Fruit fly (Drosophila melanogaster): ENCODE data around the gene CG31875.

CG31875 gene

DNA sequence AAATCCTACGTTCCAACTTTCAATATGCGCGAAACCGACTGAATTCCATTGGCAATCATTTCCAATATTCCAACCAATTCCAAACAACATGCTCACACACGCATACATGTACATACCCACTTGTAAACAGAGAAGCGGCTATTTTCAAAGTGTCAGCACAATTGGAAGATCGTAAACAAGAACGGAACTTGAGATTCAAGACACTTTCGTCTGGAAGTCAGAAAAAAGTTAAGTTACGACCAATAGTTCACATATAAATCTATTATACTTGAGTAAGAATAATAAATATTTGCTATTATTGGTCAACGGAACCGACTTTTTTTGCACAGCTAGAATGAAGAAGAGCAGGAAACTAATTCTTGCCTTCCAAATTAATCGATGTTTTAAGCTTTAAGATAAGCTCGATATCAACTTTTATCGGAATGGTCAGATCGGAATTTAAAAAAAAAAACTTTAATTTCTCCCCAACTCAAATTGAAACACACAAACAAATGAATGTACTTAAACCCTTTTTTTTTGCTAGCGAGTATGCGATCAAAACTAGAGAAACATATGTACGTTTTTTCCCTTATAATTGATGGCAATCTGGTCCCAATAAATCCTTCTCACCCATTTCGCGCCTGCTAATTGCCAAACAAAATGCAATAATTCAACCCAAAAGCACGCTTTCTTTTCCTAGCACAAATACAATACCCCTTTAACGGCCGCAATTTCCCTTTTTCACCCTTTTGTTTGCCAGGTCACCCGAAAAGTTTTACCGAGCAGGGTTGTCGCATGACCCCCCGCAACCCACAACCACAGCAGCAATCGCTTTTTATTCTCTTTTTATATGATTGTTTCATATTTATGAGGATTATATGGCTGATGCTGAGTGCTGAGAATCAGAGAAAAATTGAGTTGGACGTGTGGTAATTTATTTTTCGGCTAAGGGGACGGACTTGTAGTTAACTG lies at the start of gene CG31875, which contains the start of gene SoYb:
Gene CG31875 (minus strand): TSS at position 329 of the 951 bp plus-strand sequence.
Gene SoYb (minus strand): TSS at position 329 of the 951 bp plus-strand sequence.
- TF ChIP-seq CG12605 (GFP tag; IDR thresholded peaks at IDR 0.05) (no peak), D1 (tag; optimal IDR thresholded peaks at IDR 0.05) (no peak), EcR (GFP tag; optimal IDR thresholded peaks at IDR 0.05) (no peak)

- no peak for TF ChIP-seq Ets98B (GFP tag; IDR thresholded peaks at IDR 0.05)
- TF ChIP-seq CG8159 (tag; optimal IDR thresholded peaks at IDR 0.05), result no peak
- no peak for TF ChIP-seq Snoo (tag; optimal IDR thresholded peaks at IDR 0.05)
- no peak for TF ChIP-seq CG4496 (GFP tag; IDR thresholded peaks at IDR 0.05)
- TF ChIP-seq CG8301 (tag; optimal IDR thresholded peaks at IDR 0.05), result no peak
- TF ChIP-seq CG14655 (GFP tag; optimal IDR thresholded peaks at IDR 0.05), result no peak
- TF ChIP-seq Pif1A (GFP tag; optimal IDR thresholded peaks at IDR 0.05), result no peak
- no peak for TF ChIP-seq fd96Ca (GFP tag; IDR thresholded peaks at IDR 0.05)
- TF ChIP-seq rn (GFP tag; IDR thresholded peaks at IDR 0.05), result no peak
These were observed 46.7 kb upstream of the CG31875 start, which contains the start of gene CG33301 for dm6 chr2L:10049280-10049679. CG33301 (plus strand) TSS chr2L:10049580.

DNA sequence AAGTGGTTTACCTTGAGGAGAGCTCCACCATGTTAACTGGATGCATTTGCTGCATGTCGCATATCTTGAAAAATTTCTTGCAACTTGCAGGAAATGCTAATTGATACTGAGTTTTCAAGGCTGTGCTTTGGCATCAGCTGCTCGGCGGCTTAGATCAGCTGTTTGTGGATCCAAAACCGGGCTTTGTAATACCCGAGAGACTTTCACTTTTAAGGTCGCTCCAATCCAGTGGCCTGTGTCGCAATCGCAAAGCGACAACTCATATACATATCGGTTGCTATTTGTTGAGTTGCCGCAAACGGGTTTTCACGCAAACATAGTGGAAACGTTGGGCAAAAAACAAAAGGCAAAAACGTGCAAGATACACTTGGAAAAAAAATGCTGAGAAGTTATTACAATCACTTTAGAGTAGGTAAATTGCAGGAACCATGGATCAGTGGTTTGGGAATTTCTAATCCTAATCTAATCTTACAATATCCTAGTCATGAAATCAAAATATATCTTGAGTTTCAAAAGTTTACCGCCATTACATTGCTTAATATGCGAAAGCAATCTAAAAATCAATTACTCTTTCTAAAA lies 33.3 kb upstream of the CG31875 start:
- TF ChIP-seq CG13204 (GFP tag; optimal IDR thresholded peaks at IDR 0.05) (no peak), Ets98B (GFP tag; IDR thresholded peaks at IDR 0.05) (peak; percentile 7; the same call in 1 of the 2 replicates), EcR (GFP tag; optimal IDR thresholded peaks at IDR 0.05) (peak; percentile 40), fd96Ca (GFP tag; IDR thresholded peaks at IDR 0.05) (peak; percentile 38; the same call in 2 of the 3 replicates), CG8159 (tag; optimal IDR thresholded peaks at IDR 0.05) (peak; percentile 35), Snoo (tag; optimal IDR thresholded peaks at IDR 0.05) (no peak), CG8301 (tag; optimal IDR thresholded peaks at IDR 0.05) (no peak), CG14655 (GFP tag; optimal IDR thresholded peaks at IDR 0.05) (peak; percentile 31), CG17806 (tag; optimal IDR thresholded peaks at IDR 0.05) (peak; percentile 34), CG4496 (GFP tag; IDR thresholded peaks at IDR 0.05) (no peak), CG34367 (tag; optimal IDR thresholded peaks at IDR 0.05) (peak; percentile 39), D1 (tag; optimal IDR thresholded peaks at IDR 0.05) (no peak), gl (tag; optimal IDR thresholded peaks at IDR 0.05) (no peak), Pif1A (GFP tag; optimal IDR thresholded peaks at IDR 0.05) (peak; percentile 25), CG12605 (GFP tag; IDR thresholded peaks at IDR 0.05) (no peak), CG9948 (tag; optimal IDR thresholded peaks at IDR 0.05) (peak; percentile 36), Pif1B (GFP tag; optimal IDR thresholded peaks at IDR 0.05) (no peak), CG15710 (tag; optimal IDR thresholded peaks at IDR 0.05) (peak; percentile 47), rn (GFP tag; IDR thresholded peaks at IDR 0.05) (no peak)

DNA sequence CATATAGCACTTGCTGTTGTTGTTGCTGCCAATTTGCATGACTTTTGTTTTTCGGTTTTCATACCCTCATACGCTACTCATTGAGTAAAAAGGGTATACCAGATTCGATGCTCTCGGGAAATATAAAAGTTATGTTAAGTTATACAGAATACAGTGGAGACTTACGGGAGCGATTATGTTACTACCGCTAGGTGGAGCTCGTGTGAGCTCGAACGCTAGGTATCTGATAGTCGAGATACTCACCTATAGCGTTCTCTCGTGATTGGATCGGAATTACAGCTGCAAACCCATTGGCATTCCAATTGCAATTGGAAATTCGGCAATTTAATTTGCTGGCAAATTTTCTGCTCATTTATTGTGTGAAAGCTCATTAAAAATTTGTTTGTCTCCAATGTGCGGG lies 30.9 kb upstream of the CG31875 start:
- TF ChIP-seq CG32121 (GFP tag; IDR thresholded peaks at IDR 0.05) (peak; percentile 40; the same call in 1 of the 2 replicates), CG17806 (tag; optimal IDR thresholded peaks at IDR 0.05) (no peak), Pif1B (GFP tag; optimal IDR thresholded peaks at IDR 0.05) (no peak), Ets98B (GFP tag; IDR thresholded peaks at IDR 0.05) (peak; percentile 35), CG8301 (tag; optimal IDR thresholded peaks at IDR 0.05) (no peak), CG9948 (tag; optimal IDR thresholded peaks at IDR 0.05) (no peak), CG4496 (GFP tag; IDR thresholded peaks at IDR 0.05) (peak; percentile 62; the same call in 2 of the 3 replicates), fd96Ca (GFP tag; IDR thresholded peaks at IDR 0.05) (peak; percentile 50; the same call in 1 of the 3 replicates), Snoo (tag; optimal IDR thresholded peaks at IDR 0.05) (no peak), CG13204 (GFP tag; optimal IDR thresholded peaks at IDR 0.05) (no peak), gl (tag; optimal IDR thresholded peaks at IDR 0.05) (no peak), CG10348 (GFP tag; IDR thresholded peaks at IDR 0.05) (no peak), EcR (GFP tag; optimal IDR thresholded peaks at IDR 0.05) (no peak), CG14655 (GFP tag; optimal IDR thresholded peaks at IDR 0.05) (peak; percentile 12), CG12605 (GFP tag; IDR thresholded peaks at IDR 0.05) (no peak)

dm6 chr2L:10032415-10032814 lies 29.9 kb upstream of the CG31875 start, which contains the start of gene obst-B:
obst-B (plus strand) TSS chr2L:10032690.
- no peak for TF ChIP-seq CG8301 (tag; optimal IDR thresholded peaks at IDR 0.05)
- TF ChIP-seq Pif1B (GFP tag; optimal IDR thresholded peaks at IDR 0.05), result peak; percentile 33
- no peak for TF ChIP-seq CG4496 (GFP tag; IDR thresholded peaks at IDR 0.05)
- no peak for TF ChIP-seq CG15710 (tag; optimal IDR thresholded peaks at IDR 0.05)

dm6 chr2L:10026376-10026775 lies 23.8 kb upstream of the CG31875 start, which contains the start of gene CG13127:
CG13127 (plus strand) TSS chr2L:10026676.
- TF ChIP-seq Pif1B (GFP tag; optimal IDR thresholded peaks at IDR 0.05) (no peak), CG17806 (tag; optimal IDR thresholded peaks at IDR 0.05) (no peak), fd96Ca (GFP tag; IDR thresholded peaks at IDR 0.05) (no peak), CG13204 (GFP tag; optimal IDR thresholded peaks at IDR 0.05) (no peak), D1 (tag; optimal IDR thresholded peaks at IDR 0.05) (no peak), CG14655 (GFP tag; optimal IDR thresholded peaks at IDR 0.05) (no peak), CG15710 (tag; optimal IDR thresholded peaks at IDR 0.05) (no peak), Ets98B (GFP tag; IDR thresholded peaks at IDR 0.05) (no peak)
